Worm (Caenorhabditis elegans) whole organism, young adult: ENCODE measurements around the gene F18A1.1.

Source experiments
- B0035.1 ChIP-seq: sonication (generic microtip); optimal IDR thresholded peaks from 2 replicates; lab custom pipeline; 2016; ENCODE audit warnings: missing genetic modification characterization, mild to moderate bottlenecking, missing compliant biosample characterization, missing genotype, missing genetic modification reagents
- T07F8.4 ChIP-seq: sonication (generic microtip); optimal IDR thresholded peaks from 2 replicates; lab custom pipeline; 2016; ENCODE audit warnings: mild to moderate bottlenecking, missing genetic modification characterization, moderate library complexity, missing compliant biosample characterization
- ama-1 ChIP-seq, 3 experiments: fragments of 150-350 bp in 1 of 3; sonication (generic microtip) in 2 of 3; optimal IDR thresholded peaks; 2 replicates each; lab custom pipeline; 2014 to 2018; ENCODE audit warnings: missing biosample characterization in 2 of 3, missing genetic modification characterization in 2 of 3, missing genetic modification reagents in 2 of 3
- athp-1 ChIP-seq: sonication (generic microtip); optimal IDR thresholded peaks from 2 replicates; lab custom pipeline; 2017; ENCODE audit warnings: mild to moderate bottlenecking, missing genetic modification characterization, missing compliant biosample characterization
- ceh-40 ChIP-seq: fragments of 200-800 bp; sonication (Bioruptor generic); IDR thresholded peaks from 2 replicates; pipeline ENCODE4 v1.3.6; 2022; ENCODE audit warnings: missing genetic modification characterization, missing compliant biosample characterization
- die-1 ChIP-seq: sonication (generic microtip); optimal IDR thresholded peaks from 2 replicates; lab custom pipeline; 2016; ENCODE audit warnings: missing genotype, mild to moderate bottlenecking, missing genetic modification characterization, missing compliant biosample characterization
- egl-18 ChIP-seq: fragments of 200-800 bp; sonication (Bioruptor generic); IDR thresholded peaks from 2 replicates; pipeline ENCODE4 v1.3.6; 2022; ENCODE audit warnings: missing genetic modification reagents, missing genetic modification characterization, missing compliant biosample characterization
- lir-1 ChIP-seq: fragments of 200-800 bp; sonication (Bioruptor generic); conservative IDR thresholded peaks from 2 replicates; pipeline ENCODE4 v1.3.6; 2022; ENCODE audit warnings: missing genetic modification reagents, missing genetic modification characterization, missing compliant biosample characterization
- sea-2 ChIP-seq: fragments of 200-800 bp; sonication (Bioruptor generic); IDR thresholded peaks from 2 replicates; pipeline ENCODE4 v1.3.6; 2022; ENCODE audit warnings: missing genetic modification characterization, missing compliant biosample characterization
- somi-1 ChIP-seq: fragments of 200-800 bp; sonication (Bioruptor generic); optimal IDR thresholded peaks from 2 replicates; lab custom pipeline; 2018; ENCODE audit warnings: mild to moderate bottlenecking, missing genetic modification characterization, missing compliant biosample characterization

- TF ChIP-seq ceh-40 (no peak), egl-18 (GFP tag; lab: Robert Waterston, UW) (no peak), die-1 (no peak), somi-1 (no peak), sea-2 (no peak), B0035.1 (tag; lab: Kevin White, UChicago) (no peak), athp-1 (tag; lab: Kevin White, UChicago) (no peak), ama-1 (optimal IDR thresholded peaks at IDR 0.05; lab: Kevin White, UChicago) (no peak), ama-1 (GFP tag; optimal IDR thresholded peaks at IDR 0.05; lab: Kevin White, UChicago) (no peak), lir-1 (GFP tag; lab: Robert Waterston, UW) (no peak), T07F8.4 (tag; lab: Kevin White, UChicago) (no peak)
These were observed 22.7 kb downstream of the F18A1.1 start, which contains the start of gene luc-7L for ce11 chrII:7707383-7707782.
